Worm (Caenorhabditis elegans) whole organism, early embryonic: ENCODE measurements around the gene C34F11.2.

Source experiments
- B0310.2 ChIP-seq: sonication (generic microtip); optimal IDR thresholded peaks from 2 replicates; lab custom pipeline; 2016; ENCODE audit warnings: mild to moderate bottlenecking, missing genetic modification characterization, missing compliant biosample characterization
- F13C5.2 ChIP-seq: sonication (generic microtip); optimal IDR thresholded peaks from 2 replicates; lab custom pipeline; 2017; ENCODE audit warnings: mild to moderate bottlenecking, missing genetic modification characterization, inconsistent platforms, missing compliant biosample characterization
- aly-1 ChIP-seq: sonication (generic microtip); optimal IDR thresholded peaks from 2 replicates; lab custom pipeline; 2016; ENCODE audit warnings: missing genetic modification characterization, missing compliant biosample characterization
- ama-1 ChIP-seq: fragments of 150-350 bp; optimal IDR thresholded peaks from 2 replicates; lab custom pipeline; 2014
- ceh-13 ChIP-seq: fragments of 200-800 bp; sonication (Bioruptor generic); optimal IDR thresholded peaks from 2 replicates; lab custom pipeline; 2018; ENCODE audit warnings: mild to moderate bottlenecking, missing genetic modification characterization, missing compliant biosample characterization
- ceh-36 ChIP-seq: sonication (generic microtip); optimal IDR thresholded peaks from 2 replicates; lab custom pipeline; 2016; ENCODE audit warnings: missing genetic modification characterization, inconsistent platforms, missing compliant biosample characterization
- ets-7 ChIP-seq: sonication (generic microtip); optimal IDR thresholded peaks from 2 replicates; lab custom pipeline; 2016; ENCODE audit warnings: missing genotype, missing genetic modification characterization, missing compliant biosample characterization
- flt-1 ChIP-seq: fragments of 200-800 bp; sonication (Bioruptor generic); IDR thresholded peaks from 2 replicates; pipeline ENCODE4 v1.3.6; 2022; ENCODE audit warnings: missing genetic modification characterization, missing compliant biosample characterization
- hmbx-1 ChIP-seq: sonication (generic microtip); optimal IDR thresholded peaks from 2 replicates; lab custom pipeline; 2016; ENCODE audit warnings: mild to moderate bottlenecking, missing genetic modification characterization, missing compliant biosample characterization
- hmg-4 ChIP-seq: fragments of 200-800 bp; sonication (Bioruptor generic); optimal IDR thresholded peaks from 2 replicates; lab custom pipeline; 2018; ENCODE audit warnings: mild to moderate bottlenecking, missing genetic modification characterization, missing compliant biosample characterization
- hnd-1 ChIP-seq: sonication (generic microtip); optimal IDR thresholded peaks from 2 replicates; lab custom pipeline; 2016; ENCODE audit warnings: missing genetic modification characterization, missing compliant biosample characterization
- pes-1 ChIP-seq: fragments of 200-800 bp; sonication (Bioruptor generic); IDR thresholded peaks from 2 replicates; pipeline ENCODE4 v1.3.6; 2022; ENCODE audit warnings: missing genetic modification reagents, missing genetic modification characterization, missing compliant biosample characterization
- scrt-1 ChIP-seq: fragments of 200-800 bp; sonication (Bioruptor generic); IDR thresholded peaks from 2 replicates; pipeline ENCODE4 v1.3.6; 2022; ENCODE audit warnings: missing genetic modification characterization, missing compliant biosample characterization
- sea-1 ChIP-seq: fragments of 200-800 bp; sonication (Bioruptor generic); conservative IDR thresholded peaks from 2 replicates; pipeline ENCODE4 v1.3.6; 2022; ENCODE audit warnings: missing genetic modification characterization, missing compliant biosample characterization
- tbx-11 ChIP-seq: fragments of 200-800 bp; sonication (Bioruptor generic); IDR thresholded peaks from 2 replicates; pipeline ENCODE4 v1.3.6; 2022; ENCODE audit warnings: missing genetic modification characterization, missing compliant biosample characterization
- tbx-37 ChIP-seq: fragments of 200-800 bp; sonication (Bioruptor generic); conservative IDR thresholded peaks from 2 replicates; pipeline ENCODE4 v1.3.6; 2022; ENCODE audit warnings: missing genetic modification reagents, missing genetic modification characterization, missing compliant biosample characterization
- tra-4 ChIP-seq: sonication (generic microtip); optimal IDR thresholded peaks from 2 replicates; lab custom pipeline; 2017; ENCODE audit warnings: missing genetic modification characterization, missing compliant biosample characterization

The C34F11.2 gene

ce11 chrII:5211970-5212369, at the start of gene C34F11.2:
Gene C34F11.2 (plus strand): TSS chrII:5212270.
- TF ChIP-seq flt-1: no peak
- no peak for TF ChIP-seq ets-7 (tag; lab: Kevin White, UChicago)
- no peak for TF ChIP-seq ceh-36 (tag; lab: Kevin White, UChicago)
- no peak for TF ChIP-seq ceh-13 (GFP tag; lab: Kevin White, UChicago)
- no peak for TF ChIP-seq pes-1 (GFP tag; lab: Robert Waterston, UW)

ce11 chrII:5163283-5163682, 48.8 kb upstream of the C34F11.2 start, which contains the start of gene srb-5:
Gene srb-5 (minus strand): TSS chrII:5163383.
- TF ChIP-seq ama-1 (lab: Kevin White, UChicago) (no peak), hmg-4 (GFP tag; lab: Kevin White, UChicago) (no peak), B0310.2 (tag; lab: Kevin White, UChicago) (no peak), flt-1 (no peak), hmbx-1 (no peak), ceh-36 (tag; lab: Kevin White, UChicago) (no peak)

DNA sequence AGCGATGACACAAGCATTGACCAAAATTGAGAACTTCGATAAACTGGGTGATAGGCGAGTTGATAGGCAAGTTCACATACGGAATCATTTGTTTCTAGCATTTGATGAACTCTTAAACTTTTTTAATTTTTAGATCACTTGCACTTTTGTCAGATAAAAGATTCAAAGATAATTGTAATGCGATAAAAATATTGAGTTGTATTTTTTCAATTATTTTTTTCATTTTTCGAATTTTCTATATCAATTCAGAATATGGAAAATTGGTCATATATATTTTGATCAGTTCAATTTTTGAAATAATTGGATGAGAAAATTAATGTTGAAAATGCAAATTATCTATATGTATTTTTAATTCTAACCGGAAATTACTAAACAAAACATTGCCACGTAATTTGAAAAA, 45.3 kb upstream of the C34F11.2 start, which contains the start of gene srb-3:
srb-3 (minus strand) TSS at position 101 of the 400 bp plus-strand sequence.
- no peak for TF ChIP-seq hmg-4 (GFP tag; lab: Kevin White, UChicago)
- TF ChIP-seq ceh-36 (tag; lab: Kevin White, UChicago): no peak
- TF ChIP-seq ceh-13 (GFP tag; lab: Kevin White, UChicago): no peak
- TF ChIP-seq aly-1: no peak

DNA sequence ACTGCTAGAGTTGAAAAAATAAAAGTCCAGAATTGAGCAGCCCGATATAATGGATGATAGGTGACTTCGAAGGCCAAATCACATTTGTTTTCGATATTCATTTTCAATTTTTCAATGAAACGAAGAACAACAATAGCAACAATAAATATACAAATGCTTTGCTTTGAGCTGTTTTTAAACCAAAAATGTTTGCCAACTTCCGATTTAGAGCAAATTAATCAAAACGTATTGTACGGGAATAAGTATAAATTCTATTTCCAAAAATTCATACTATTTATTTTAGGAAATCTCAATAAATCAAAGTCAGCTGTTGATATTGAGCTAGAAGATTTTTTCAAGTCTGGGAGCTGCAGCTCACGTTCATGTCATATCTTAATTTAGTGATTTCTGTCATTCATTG, 41.1 kb upstream of the C34F11.2 start, which contains the start of gene srb-1:
srb-1 (minus strand) TSS at position 101 of the 400 bp plus-strand sequence.
- TF ChIP-seq ama-1 (lab: Kevin White, UChicago): no peak
- no peak for TF ChIP-seq flt-1

DNA sequence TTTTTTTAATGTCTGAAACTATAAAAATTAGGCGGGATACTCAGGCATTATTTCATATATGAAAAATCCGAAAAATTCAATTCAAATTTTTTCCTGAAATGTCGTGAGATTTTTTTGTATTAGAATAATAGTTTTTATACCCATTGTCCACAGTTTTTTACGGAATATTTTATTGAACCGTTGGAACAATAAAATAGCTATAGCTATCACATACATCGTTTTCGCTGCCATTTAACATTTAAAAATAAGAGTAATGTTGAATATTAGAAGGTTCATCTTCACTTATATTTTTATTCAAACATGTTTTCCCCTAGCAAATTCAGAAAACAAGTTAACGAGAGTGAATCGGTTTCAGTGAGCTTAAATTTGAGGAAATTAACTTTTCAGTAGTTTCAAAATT, 40.5 kb upstream of the C34F11.2 start, which contains the start of gene C27D6.15:
C27D6.15 (plus strand) TSS at position 301 of the 400 bp plus-strand sequence.
- TF ChIP-seq scrt-1 (GFP tag; lab: Robert Waterston, UW): no peak

- TF ChIP-seq hnd-1 (tag; lab: Kevin White, UChicago) (no peak), hmbx-1 (no peak), ceh-13 (GFP tag; lab: Kevin White, UChicago) (no peak), B0310.2 (tag; lab: Kevin White, UChicago) (no peak), hmg-4 (GFP tag; lab: Kevin White, UChicago) (no peak), aly-1 (no peak), flt-1 (no peak), ets-7 (tag; lab: Kevin White, UChicago) (no peak), ceh-36 (tag; lab: Kevin White, UChicago) (no peak), tra-4 (tag; lab: Kevin White, UChicago) (no peak), scrt-1 (GFP tag; lab: Robert Waterston, UW) (no peak), ama-1 (lab: Kevin White, UChicago) (no peak)
These were observed 39.6 kb upstream of the C34F11.2 start, which contains the start of gene C27D6.1 for ce11 chrII:5172451-5172850. Gene C27D6.1 (plus strand): TSS chrII:5172751.

DNA sequence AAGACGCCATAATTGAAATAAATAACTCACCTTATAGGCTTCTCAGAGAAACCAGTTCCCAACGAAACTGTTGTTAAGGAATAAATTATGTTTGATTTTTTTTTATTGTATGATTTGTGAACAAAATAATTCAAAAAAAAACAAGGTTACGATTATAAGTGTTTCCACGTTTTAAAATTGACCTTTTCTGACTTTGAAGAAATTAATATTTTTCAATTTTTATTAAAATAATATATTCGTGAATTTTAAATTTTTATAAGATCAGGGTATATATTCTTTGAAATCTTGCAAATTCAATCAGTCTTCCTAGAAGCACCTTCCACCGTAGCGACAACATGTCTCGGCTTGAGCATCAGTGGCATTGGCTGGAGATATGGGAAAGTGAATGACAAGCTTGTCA, 37.7 kb upstream of the C34F11.2 start, which contains the start of gene C27D6.3:
C27D6.3 (minus strand) TSS at position 101 of the 400 bp plus-strand sequence.
- TF ChIP-seq hmg-4 (GFP tag; lab: Kevin White, UChicago) (no peak), tbx-11 (no peak), pes-1 (GFP tag; lab: Robert Waterston, UW) (no peak), scrt-1 (GFP tag; lab: Robert Waterston, UW) (no peak), B0310.2 (tag; lab: Kevin White, UChicago) (no peak), F13C5.2 (tag; lab: Kevin White, UChicago) (no peak)

DNA sequence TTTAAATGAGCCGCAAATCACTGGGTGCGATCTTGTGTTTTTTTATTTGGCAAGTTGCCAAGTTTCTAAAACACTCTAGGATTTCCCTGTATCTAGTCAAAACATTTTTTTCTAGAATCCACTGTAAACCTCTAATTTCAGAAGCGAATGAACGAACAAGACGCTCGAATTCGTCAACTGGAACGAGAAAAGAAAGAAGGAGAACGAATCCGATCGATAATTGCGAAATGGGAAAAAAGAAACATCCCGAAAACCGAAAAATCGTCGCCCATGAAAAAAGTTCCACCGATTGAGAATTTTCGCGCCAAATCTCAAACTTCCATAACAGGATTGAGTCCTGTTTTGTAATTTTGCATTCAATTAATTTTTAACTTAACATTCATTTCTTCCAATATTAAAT, 35.1 kb upstream of the C34F11.2 start:
- TF ChIP-seq sea-1 (GFP tag; lab: Robert Waterston, UW) (no peak), tra-4 (tag; lab: Kevin White, UChicago) (no peak), hmg-4 (GFP tag; lab: Kevin White, UChicago) (no peak), hmbx-1 (no peak), tbx-11 (no peak), ceh-13 (GFP tag; lab: Kevin White, UChicago) (no peak), B0310.2 (tag; lab: Kevin White, UChicago) (no peak), F13C5.2 (tag; lab: Kevin White, UChicago) (no peak), scrt-1 (GFP tag; lab: Robert Waterston, UW) (no peak), hnd-1 (tag; lab: Kevin White, UChicago) (no peak), ceh-36 (tag; lab: Kevin White, UChicago) (no peak)

DNA sequence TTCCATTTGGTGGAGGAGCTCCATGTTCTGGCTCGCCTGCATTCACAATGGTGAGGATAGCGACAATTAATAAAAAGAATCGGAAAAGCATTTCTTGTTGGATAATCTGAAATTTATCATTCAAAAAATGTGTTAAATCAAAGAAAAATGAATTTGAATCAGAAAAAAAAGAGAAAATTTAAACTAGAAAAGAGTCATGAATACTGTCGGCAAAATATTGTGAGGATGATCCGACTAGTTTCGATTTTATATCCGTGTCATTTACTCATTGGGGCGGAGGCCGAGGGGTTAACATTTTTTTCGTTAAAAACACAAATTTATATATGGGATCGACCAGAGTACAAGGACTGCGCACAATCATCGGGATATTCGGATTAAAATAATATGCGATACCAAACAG, 34.2 kb upstream of the C34F11.2 start, which contains the start of gene C27D6.12:
C27D6.12 (minus strand) TSS at position 101 of the 400 bp plus-strand sequence.
- TF ChIP-seq scrt-1 (GFP tag; lab: Robert Waterston, UW) (no peak), tbx-11 (no peak), hnd-1 (tag; lab: Kevin White, UChicago) (no peak), hmg-4 (GFP tag; lab: Kevin White, UChicago) (no peak), ets-7 (tag; lab: Kevin White, UChicago) (no peak), tbx-37 (GFP tag; lab: Robert Waterston, UW) (no peak), ceh-13 (GFP tag; lab: Kevin White, UChicago) (no peak)
